Worm (Caenorhabditis elegans): ENCODE results near the gene jmjd-3.2.

- TF ChIP-seq W03F9.2 (tag; optimal IDR thresholded peaks at IDR 0.05): no peak
- no peak for TF ChIP-seq him-1 (tag; optimal IDR thresholded peaks at IDR 0.05)
- no peak for TF ChIP-seq dao-5 (tag; optimal IDR thresholded peaks at IDR 0.05)
These were observed 26.5 kb upstream of the jmjd-3.2 start, which contains the start of gene F23D12.2 for ce11 chrX:14421529-14421982.

Data from whole organism, L4/young adult.